Fruit fly (Drosophila melanogaster) S2 (cell line): ENCODE measurements around the gene for.

Source experiments
- CG8478 ChIP-seq: fragments of >200 bp; optimal IDR thresholded peaks from 2 replicates; lab custom pipeline; 2018
- CTCF ChIP-seq, 2 experiments: fragments of >200 bp; optimal IDR thresholded peaks; 2 replicates each; lab custom pipeline; 2018

dm6 chr2L:3585318-3585717 is 71.4 kb downstream of the for start:
- TF ChIP-seq CG8478 (lab: Kevin White, UChicago) (no peak), CTCF (optimal IDR thresholded peaks at IDR 0.05; lab: Kevin White, UChicago) (no peak)
